Fruit fly (Drosophila melanogaster) whole organism, wandering third instar larva: ENCODE measurements around the gene CG15170.

Experiments
- Abd-B ChIP-seq: fragments of >200 bp; optimal IDR thresholded peaks from 2 replicates; lab custom pipeline; 2017; ENCODE audit warnings: missing biosample characterization, missing genetic modification characterization
- CG32264 ChIP-seq: fragments of 200-800 bp; sonication (Bioruptor generic); optimal IDR thresholded peaks from 2 replicates; lab custom pipeline; 2016; ENCODE audit warnings: missing biosample characterization, missing genetic modification characterization
- CG9705 ChIP-seq: fragments of 200-800 bp; sonication (Bioruptor generic); optimal IDR thresholded peaks from 2 replicates; lab custom pipeline; 2018; ENCODE audit warnings: missing biosample characterization, mild to moderate bottlenecking, missing genetic modification characterization
- CrebA ChIP-seq: fragments of 200-800 bp; sonication (Bioruptor generic); optimal IDR thresholded peaks from 2 replicates; lab custom pipeline; 2016; ENCODE audit warnings: missing biosample characterization, mild to moderate bottlenecking, missing genetic modification characterization, borderline replicate concordance
- Dfd ChIP-seq: fragments of >200 bp; optimal IDR thresholded peaks from 2 replicates; lab custom pipeline; 2017; ENCODE audit warnings: missing biosample characterization, missing genetic modification characterization
- Dif ChIP-seq: fragments of 200-275, 200-300 bp; sonication (Bioruptor generic); optimal IDR thresholded peaks from 2 replicates; lab custom pipeline; 2018; ENCODE audit warnings: missing biosample characterization, missing genetic modification characterization; ENCODE audit not compliant: partially characterized antibody
- GATAd ChIP-seq: sonication (Bioruptor generic); optimal IDR thresholded peaks from 2 replicates; lab custom pipeline; 2016; ENCODE audit warnings: missing biosample characterization, missing genetic modification characterization
- HLH106 ChIP-seq: fragments of 200-800 bp; optimal IDR thresholded peaks from 3 replicates; lab custom pipeline; 2019; ENCODE audit warnings: missing biosample characterization, mild to moderate bottlenecking, missing genetic modification characterization, moderate library complexity
- Hnf4 ChIP-seq: fragments of 200-800 bp; sonication (Bioruptor generic); optimal IDR thresholded peaks from 2 replicates; lab custom pipeline; 2016; ENCODE audit warnings: missing biosample characterization, mild to moderate bottlenecking, missing genetic modification characterization
- Hr78 ChIP-seq: fragments of >200 bp; optimal IDR thresholded peaks from 2 replicates; lab custom pipeline; 2017; ENCODE audit warnings: missing biosample characterization, missing genetic modification characterization
- Hr83 ChIP-seq: fragments of 200-300 bp; sonication (Bioruptor generic); optimal IDR thresholded peaks from 2 replicates; lab custom pipeline; 2016; ENCODE audit warnings: missing biosample characterization, mild to moderate bottlenecking, missing genetic modification characterization, moderate library complexity; ENCODE audit not compliant: poor library complexity, severe bottlenecking
- Jra ChIP-seq: sonication (Bioruptor generic); optimal IDR thresholded peaks from 2 replicates; lab custom pipeline; 2016; ENCODE audit warnings: missing biosample characterization, missing genetic modification characterization
- Mio ChIP-seq: sonication (Bioruptor generic); optimal IDR thresholded peaks from 2 replicates; lab custom pipeline; 2016; ENCODE audit warnings: missing biosample characterization, missing genetic modification characterization
- Myc ChIP-seq: fragments of >200 bp; optimal IDR thresholded peaks from 2 replicates; lab custom pipeline; 2017
- N ChIP-seq: fragments of >200 bp; optimal IDR thresholded peaks from 2 replicates; lab custom pipeline; 2018; ENCODE audit warnings: missing biosample characterization, missing external identifiers, missing genetic modification characterization
- OdsH ChIP-seq: fragments of 200-800 bp; sonication (Bioruptor generic); optimal IDR thresholded peaks from 2 replicates; lab custom pipeline; 2016; ENCODE audit warnings: missing biosample characterization, mild to moderate bottlenecking, missing genetic modification characterization
- Rel ChIP-seq, 2 experiments: fragments of 200-800 bp; sonication (Bioruptor generic) in 1 of 2; optimal IDR thresholded peaks; 2 replicates in 1 of 2; 3 replicates in 1 of 2; lab custom pipeline; 2016 to 2019; ENCODE audit warnings: mild to moderate bottlenecking in 2 of 2, missing biosample characterization in 2 of 2, missing genetic modification characterization in 2 of 2, moderate library complexity in 1 of 2
- Sp1 ChIP-seq: fragments of 200-800 bp; sonication (Bioruptor generic); optimal IDR thresholded peaks from 3 replicates; lab custom pipeline; 2019; ENCODE audit warnings: missing biosample characterization, mild to moderate bottlenecking, missing genetic modification characterization, moderate library complexity
- Vsx2 ChIP-seq: fragments of 200-300, 225-300 bp; sonication (Bioruptor generic); optimal IDR thresholded peaks from 2 replicates; lab custom pipeline; 2018; ENCODE audit warnings: missing biosample characterization, missing genetic modification characterization; ENCODE audit not compliant: partially characterized antibody
- br ChIP-seq: fragments of 200-800 bp; sonication (Bioruptor generic); optimal IDR thresholded peaks from 2 replicates; lab custom pipeline; 2016; ENCODE audit warnings: missing biosample characterization, missing genetic modification characterization
- brk ChIP-seq: fragments of 200-800 bp; sonication (Bioruptor generic); optimal IDR thresholded peaks from 2 replicates; lab custom pipeline; 2016; ENCODE audit warnings: missing biosample characterization, mild to moderate bottlenecking, missing genetic modification characterization
- dl ChIP-seq, 2 experiments: fragments of 175-275, 200-275 bp in 1 of 2; fragments of 200-275 bp in 1 of 2; sonication (Bioruptor generic); optimal IDR thresholded peaks; lab custom pipeline; 2018; ENCODE audit warnings: mild to moderate bottlenecking in 2 of 2, missing biosample characterization in 2 of 2, missing genetic modification characterization in 2 of 2, moderate library complexity in 2 of 2; ENCODE audit not compliant: partially characterized antibody in 2 of 2, insufficient read depth in 1 of 2
- dmrt93B ChIP-seq: fragments of 200-800 bp; sonication (Bioruptor generic); optimal IDR thresholded peaks from 2 replicates; lab custom pipeline; 2018; ENCODE audit warnings: missing biosample characterization, mild to moderate bottlenecking, missing genetic modification characterization
- dsf ChIP-seq: sonication (Bioruptor generic); optimal IDR thresholded peaks from 2 replicates; lab custom pipeline; 2016; ENCODE audit warnings: missing biosample characterization, missing genetic modification characterization, borderline replicate concordance
- ey ChIP-seq: fragments of 200-800 bp; sonication (Bioruptor generic); optimal IDR thresholded peaks from 2 replicates; lab custom pipeline; 2016; ENCODE audit warnings: missing biosample characterization, missing genetic modification characterization
- foxo ChIP-seq, 2 experiments: fragments of 200-800 bp; sonication (Bioruptor generic); optimal IDR thresholded peaks; 2 replicates in 1 of 2; 3 replicates in 1 of 2; lab custom pipeline; 2016 to 2017; ENCODE audit warnings: missing biosample characterization in 2 of 2, missing genetic modification characterization in 2 of 2
- fru ChIP-seq: fragments of 200-800 bp; sonication (Bioruptor generic); optimal IDR thresholded peaks from 3 replicates; lab custom pipeline; 2016; ENCODE audit warnings: missing biosample characterization, mild to moderate bottlenecking, missing genetic modification characterization
- h ChIP-seq: fragments of 200-800 bp; sonication (Bioruptor generic); optimal IDR thresholded peaks from 3 replicates; lab custom pipeline; 2016; ENCODE audit warnings: missing biosample characterization, mild to moderate bottlenecking, missing genetic modification characterization
- jim ChIP-seq: fragments of 175-275, 200-325 bp; sonication (Bioruptor generic); optimal IDR thresholded peaks from 2 replicates; lab custom pipeline; 2016; ENCODE audit warnings: missing biosample characterization, mild to moderate bottlenecking, missing genetic modification characterization
- lola ChIP-seq: fragments of >200 bp; optimal IDR thresholded peaks from 2 replicates; lab custom pipeline; 2017; ENCODE audit warnings: missing biosample characterization, missing genetic modification characterization
- pan ChIP-seq: fragments of >200 bp; optimal IDR thresholded peaks from 2 replicates; lab custom pipeline; 2017
- psq ChIP-seq: fragments of 200-800 bp; sonication (Bioruptor generic); optimal IDR thresholded peaks from 3 replicates; lab custom pipeline; 2017; ENCODE audit warnings: missing biosample characterization, mild to moderate bottlenecking, missing genetic modification characterization, moderate library complexity
- rgr ChIP-seq: fragments of 200-800 bp; sonication (Bioruptor generic); optimal IDR thresholded peaks from 3 replicates; lab custom pipeline; 2016; ENCODE audit warnings: missing biosample characterization, mild to moderate bottlenecking, missing genetic modification characterization
- sage ChIP-seq: fragments of 200-800 bp; sonication (Bioruptor generic); optimal IDR thresholded peaks from 2 replicates; lab custom pipeline; 2016; ENCODE audit warnings: missing biosample characterization, mild to moderate bottlenecking, missing genetic modification characterization
- sv ChIP-seq: fragments of 200-800 bp; sonication (Bioruptor generic); optimal IDR thresholded peaks from 3 replicates; lab custom pipeline; 2016; ENCODE audit warnings: missing biosample characterization, missing genetic modification characterization
- tai ChIP-seq: sonication (Bioruptor generic); optimal IDR thresholded peaks from 2 replicates; lab custom pipeline; 2016; ENCODE audit warnings: missing biosample characterization, missing genetic modification characterization
- usp ChIP-seq: fragments of >200 bp; optimal IDR thresholded peaks from 2 replicates; lab custom pipeline; 2017; ENCODE audit warnings: missing biosample characterization, missing genetic modification characterization
- woc ChIP-seq: sonication (Bioruptor generic); optimal IDR thresholded peaks from 2 replicates; lab custom pipeline; 2016; ENCODE audit warnings: missing biosample characterization, mild to moderate bottlenecking, missing genetic modification characterization

CG15170 gene

DNA sequence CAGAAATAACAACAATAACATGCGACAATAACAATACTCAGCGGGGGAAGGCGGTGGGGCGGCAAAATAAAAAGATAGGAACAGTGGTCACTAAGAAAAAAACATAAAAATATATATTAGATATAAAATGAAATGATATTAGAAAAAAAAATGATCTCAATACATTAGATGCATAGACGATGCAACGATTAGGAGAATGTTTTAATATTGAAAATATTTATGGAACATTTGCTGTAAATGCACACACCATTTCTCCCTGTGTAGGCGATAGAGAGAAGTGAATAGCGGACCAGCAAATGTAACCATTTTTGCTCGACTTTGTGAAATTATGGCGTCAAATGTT is 23.8 kb downstream of the CG15170 start:
- TF ChIP-seq ey (GFP tag; lab: Kevin White, UChicago) = peak; percentile 21
- peak; percentile 63 for TF ChIP-seq h (GFP tag; lab: Kevin White, UChicago)
- peak; percentile 20 for TF ChIP-seq HLH106
- TF ChIP-seq lola (GFP tag; lab: Kevin White, UChicago) = no peak
- no peak for TF ChIP-seq Hr83 (GFP tag; lab: Kevin White, UChicago)
- no peak for TF ChIP-seq Myc (lab: Kevin White, UChicago)
- no peak for TF ChIP-seq Jra (GFP tag; lab: Kevin White, UChicago)
- TF ChIP-seq CG9705 = no peak
- TF ChIP-seq Dif (GFP tag; lab: Kevin White, UChicago) = no peak
- TF ChIP-seq brk (GFP tag; lab: Kevin White, UChicago) = no peak
- no peak for TF ChIP-seq dmrt93B (GFP tag; lab: Kevin White, UChicago)
- TF ChIP-seq Mio (GFP tag; lab: Kevin White, UChicago) = no peak
- no peak for TF ChIP-seq jim
- peak; percentile 29 for TF ChIP-seq sage (GFP tag; lab: Kevin White, UChicago)
- no peak for TF ChIP-seq Rel (GFP tag; optimal IDR thresholded peaks at IDR 0.05; lab: Kevin White, UChicago)
- TF ChIP-seq Rel (tag; optimal IDR thresholded peaks at IDR 0.05; lab: Kevin White, UChicago) = no peak
- TF ChIP-seq dl (GFP tag; optimal IDR thresholded peaks at IDR 0.05; lab: Kevin White, UChicago; ENCODE audit: insufficient read depth in 1 of 2, partially characterized antibody in 2 of 2) = no peak
- no peak for TF ChIP-seq Hr78 (GFP tag; lab: Kevin White, UChicago)
- TF ChIP-seq dsf (GFP tag; lab: Kevin White, UChicago) = no peak
- no peak for TF ChIP-seq CrebA (GFP tag; lab: Kevin White, UChicago)
- no peak for TF ChIP-seq psq (GFP tag; lab: Kevin White, UChicago)
- TF ChIP-seq sv (GFP tag; lab: Kevin White, UChicago) = peak; percentile 76
- TF ChIP-seq Hnf4 = no peak
- no peak for TF ChIP-seq GATAd
- no peak for TF ChIP-seq tai
- TF ChIP-seq rgr = peak; percentile 25
- TF ChIP-seq woc (GFP tag; lab: Kevin White, UChicago) = no peak
- no peak for TF ChIP-seq Vsx2 (GFP tag; lab: Kevin White, UChicago)
- TF ChIP-seq N (GFP tag; lab: Kevin White, UChicago) = no peak
- TF ChIP-seq foxo (GFP tag; optimal IDR thresholded peaks at IDR 0.05; lab: Kevin White, UChicago) = peak in 1 of 2 experiments; percentile 32
- no peak for TF ChIP-seq Sp1 (GFP tag; lab: Kevin White, UChicago)
- TF ChIP-seq Dfd = no peak
- TF ChIP-seq OdsH (GFP tag; lab: Kevin White, UChicago) = no peak
- no peak for TF ChIP-seq CG32264 (GFP tag; lab: Kevin White, UChicago)
- TF ChIP-seq pan = no peak
- no peak for TF ChIP-seq Abd-B
- peak; percentile 33 for TF ChIP-seq br (GFP tag; lab: Kevin White, UChicago)
- TF ChIP-seq usp = no peak
- no peak for TF ChIP-seq fru (GFP tag; lab: Kevin White, UChicago)

dm6 chr2L:18965367-18966213 is 24.4 kb downstream of the CG15170 start:
- no peak for TF ChIP-seq CG32264 (GFP tag; lab: Kevin White, UChicago)
- no peak for TF ChIP-seq GATAd
- no peak for TF ChIP-seq psq (GFP tag; lab: Kevin White, UChicago)
- no peak for TF ChIP-seq lola (GFP tag; lab: Kevin White, UChicago)
- TF ChIP-seq Dfd = no peak
- no peak for TF ChIP-seq fru (GFP tag; lab: Kevin White, UChicago)
- TF ChIP-seq Hr83 (GFP tag; lab: Kevin White, UChicago) = no peak
- TF ChIP-seq usp = no peak
- no peak for TF ChIP-seq foxo (GFP tag; optimal IDR thresholded peaks at IDR 0.05; lab: Kevin White, UChicago)
- no peak for TF ChIP-seq Abd-B
- no peak for TF ChIP-seq dl (GFP tag; optimal IDR thresholded peaks at IDR 0.05; lab: Kevin White, UChicago; ENCODE audit: insufficient read depth in 1 of 2, partially characterized antibody in 2 of 2)
- no peak for TF ChIP-seq br (GFP tag; lab: Kevin White, UChicago)
- TF ChIP-seq Mio (GFP tag; lab: Kevin White, UChicago) = no peak
- TF ChIP-seq brk (GFP tag; lab: Kevin White, UChicago) = no peak
- no peak for TF ChIP-seq CG9705
- no peak for TF ChIP-seq tai
- TF ChIP-seq Dif (GFP tag; lab: Kevin White, UChicago) = no peak
